Worm (Caenorhabditis elegans): ENCODE data around the gene F58E2.3.

DNA sequence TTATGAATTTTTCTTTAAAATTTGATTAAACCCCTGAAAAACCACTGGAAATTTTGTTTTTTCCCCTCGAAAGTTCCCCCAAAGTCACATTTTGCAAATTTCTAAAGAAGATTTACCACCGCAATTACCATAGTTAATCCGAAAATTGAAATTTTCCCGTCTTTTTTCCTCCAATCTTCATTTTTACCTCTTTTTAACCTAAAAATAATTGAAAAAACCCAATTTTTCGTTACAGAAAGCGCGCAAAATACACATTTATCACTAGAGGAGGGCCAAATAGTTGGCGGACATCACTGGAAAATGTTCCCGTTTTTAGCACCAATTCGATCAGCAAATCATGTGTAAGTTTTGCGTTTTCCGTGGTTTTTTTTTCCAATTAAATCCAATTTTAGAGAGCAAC lies 49.4 kb downstream of the F58E2.3 start, which contains the start of gene unc-33:
- TF ChIP-seq ZK546.5 (tag; optimal IDR thresholded peaks at IDR 0.05) (no peak), fos-1 (tag; optimal IDR thresholded peaks at IDR 0.05) (no peak), egl-27 (tag; optimal IDR thresholded peaks at IDR 0.05) (no peak), nfya-1 (tag; optimal IDR thresholded peaks at IDR 0.05; ENCODE audit: insufficient read depth) (no peak), nhr-11 (tag; optimal IDR thresholded peaks at IDR 0.05) (no peak), fkh-10 (GFP tag; optimal IDR thresholded peaks at IDR 0.05) (no peak), tbx-2 (tag; optimal IDR thresholded peaks at IDR 0.05) (no peak), nhr-25 (tag; optimal IDR thresholded peaks at IDR 0.05) (no peak)

Measured in whole organism, L3 larva.